Fruit fly (Drosophila melanogaster): ENCODE measurements around the gene nAChRbeta3.

The nAChRbeta3 gene

dm6 chr2L:516032-516993 lies 28.6 kb upstream of the nAChRbeta3 start (continued):
- TF ChIP-seq CG10543 (GFP tag; optimal IDR thresholded peaks at IDR 0.05) (no peak), Kr (GFP tag; optimal IDR thresholded peaks at IDR 0.05) (no peak), E2f2 (GFP tag; IDR thresholded peaks at IDR 0.05) (peak; percentile 44; the same call in 1 of the 2 replicates), en (GFP tag; optimal IDR thresholded peaks at IDR 0.05) (peak; percentile 50), hkb (optimal IDR thresholded peaks at IDR 0.05) (no peak), hkb (GFP tag; IDR thresholded peaks at IDR 0.05) (peak; percentile 84), tup (GFP tag; optimal IDR thresholded peaks at IDR 0.05) (peak; percentile 19), CG13123 (GFP tag; optimal IDR thresholded peaks at IDR 0.05) (peak; percentile 33), ato (GFP tag; IDR thresholded peaks at IDR 0.05; ENCODE audit: partially characterized antibody) (no peak), CG10321 (GFP tag; IDR thresholded peaks at IDR 0.05) (no peak), CG17359 (tag; optimal IDR thresholded peaks at IDR 0.05) (peak; percentile 89), gcm2 (GFP tag; optimal IDR thresholded peaks at IDR 0.05) (peak; percentile 6), oc (tag; optimal IDR thresholded peaks at IDR 0.05) (peak; percentile 81), knrl (GFP tag; IDR thresholded peaks at IDR 0.05; ENCODE audit: partially characterized antibody) (no peak), so (GFP tag; IDR thresholded peaks at IDR 0.05) (peak; percentile 61; the same call in 1 of the 3 replicates), ind (GFP tag; optimal IDR thresholded peaks at IDR 0.05) (peak; percentile 77), Myb (GFP tag; optimal IDR thresholded peaks at IDR 0.05) (peak; percentile 23), CG5953 (GFP tag; IDR thresholded peaks at IDR 0.05) (peak; percentile 64; the same call in 1 of the 2 replicates), lmd (GFP tag; IDR thresholded peaks at IDR 0.05) (peak; percentile 77), zf30C (GFP tag; optimal IDR thresholded peaks at IDR 0.05) (peak; percentile 64), gce (GFP tag; IDR thresholded peaks at IDR 0.05) (peak; percentile 63; the same call in 1 of the 3 replicates), Fer2 (tag; optimal IDR thresholded peaks at IDR 0.05) (no peak), CG11504 (tag; optimal IDR thresholded peaks at IDR 0.05) (peak; percentile 84), CG2678 (tag; optimal IDR thresholded peaks at IDR 0.05) (peak; percentile 87), PHDP (tag; optimal IDR thresholded peaks at IDR 0.05) (peak; percentile 85), CG14441 (GFP tag; IDR thresholded peaks at IDR 0.05) (peak; percentile 49; the same call in 1 of the 2 replicates), NC2α (GFP tag; optimal IDR thresholded peaks at IDR 0.05) (peak; percentile 15), Atf6 (GFP tag; IDR thresholded peaks at IDR 0.05) (peak; percentile 56; the same call in 1 of the 2 replicates), CG11456 (GFP tag; IDR thresholded peaks at IDR 0.05) (peak; percentile 38; the same call in 1 of the 3 replicates), CG33557 (GFP tag; optimal IDR thresholded peaks at IDR 0.05) (peak; percentile 28), CG18262 (tag; optimal IDR thresholded peaks at IDR 0.05) (peak; percentile 84), MBD-R2 (GFP tag; IDR thresholded peaks at IDR 0.05) (peak; percentile 34; the same call in 1 of the 2 replicates), B-H2 (GFP tag; optimal IDR thresholded peaks at IDR 0.05) (no peak), Dbx (GFP tag; IDR thresholded peaks at IDR 0.05) (peak; percentile 68), corto (GFP tag; optimal IDR thresholded peaks at IDR 0.05) (no peak), p53 (GFP tag; optimal IDR thresholded peaks at IDR 0.05) (no peak), CG17186 (GFP tag; optimal IDR thresholded peaks at IDR 0.05) (peak; percentile 48), ken (GFP tag; IDR thresholded peaks at IDR 0.05) (peak; percentile 75), jumu (GFP tag; optimal IDR thresholded peaks at IDR 0.05) (peak; percentile 37), eve (GFP tag; optimal IDR thresholded peaks at IDR 0.05) (peak in 1 of 2 experiments; percentile 59), bsh (GFP tag; optimal IDR thresholded peaks at IDR 0.05) (peak; percentile 27 to 90), h (optimal IDR thresholded peaks at IDR 0.05) (no peak), CG13296 (GFP tag; optimal IDR thresholded peaks at IDR 0.05) (peak; percentile 66), ATbp (GFP tag; optimal IDR thresholded peaks at IDR 0.05) (peak; percentile 86), ro (GFP tag; IDR thresholded peaks at IDR 0.05) (no peak), Camta (GFP tag; optimal IDR thresholded peaks at IDR 0.05) (peak; percentile 67), CG12391 (tag; optimal IDR thresholded peaks at IDR 0.05) (peak; percentile 83), bowl (GFP tag; IDR thresholded peaks at IDR 0.05) (no peak), CG4360 (GFP tag; IDR thresholded peaks at IDR 0.05) (peak; percentile 32; the same call in 1 of the 2 replicates)

Data from whole organism, embryonic.